Fruit fly (Drosophila melanogaster) whole organism, embryonic: ENCODE results near the gene tws.

ENCODE experiments used
- Awh ChIP-seq: fragments of 200-800 bp; sonication (Bioruptor generic); IDR thresholded peaks from 2 replicates; pipeline ENCODE4, ENCODE4 v1.3.6; 2022; ENCODE audit warnings: missing biosample characterization, missing genetic modification characterization
- B-H2 ChIP-seq: fragments of 200-800 bp; sonication (Bioruptor generic); optimal IDR thresholded peaks from 2 replicates; lab custom pipeline; 2018; ENCODE audit warnings: missing biosample characterization, mild to moderate bottlenecking, missing genetic modification characterization
- Bdp1 ChIP-seq: fragments of 200-800 bp; sonication (Bioruptor generic); optimal IDR thresholded peaks from 3 replicates; lab custom pipeline; 2016; ENCODE audit warnings: missing biosample characterization, missing genetic modification characterization
- Bgb ChIP-seq: fragments of 200-800 bp; sonication (Bioruptor generic); IDR thresholded peaks from 2 replicates; pipeline ENCODE4 v1.3.6; 2022; ENCODE audit warnings: missing biosample characterization, missing genetic modification characterization; ENCODE audit not compliant: partially characterized antibody
- Blimp-1 ChIP-seq: fragments of 200-800 bp; sonication (Bioruptor generic); optimal IDR thresholded peaks from 3 replicates; lab custom pipeline; 2018; ENCODE audit warnings: missing biosample characterization, missing genetic modification characterization, mild to moderate bottlenecking, moderate library complexity, missing genetic modification reagents
- CG10462 ChIP-seq: fragments of 200-800 bp; sonication (Bioruptor generic); optimal IDR thresholded peaks from 2 replicates; lab custom pipeline; 2016; ENCODE audit warnings: missing biosample characterization, missing genetic modification characterization
- CG10654 ChIP-seq: fragments of 200-800 bp; sonication (Bioruptor generic); optimal IDR thresholded peaks from 2 replicates; lab custom pipeline; 2016; ENCODE audit warnings: missing biosample characterization, missing genetic modification characterization
- CG10979 ChIP-seq: fragments of 200-800 bp; sonication (Bioruptor generic); optimal IDR thresholded peaks from 2 replicates; lab custom pipeline; 2018; ENCODE audit warnings: missing biosample characterization, mild to moderate bottlenecking, missing genetic modification characterization, moderate library complexity
- CG12236 ChIP-seq: fragments of 200-800 bp; sonication (Bioruptor generic); optimal IDR thresholded peaks from 2 replicates; lab custom pipeline; 2016; ENCODE audit warnings: missing biosample characterization, missing genetic modification characterization
- CG13123 ChIP-seq: fragments of 200-800 bp; sonication (Bioruptor generic); optimal IDR thresholded peaks from 2 replicates; lab custom pipeline; 2016; ENCODE audit warnings: missing biosample characterization, missing genetic modification characterization
- CG13624 ChIP-seq: fragments of 200-800 bp; sonication (Bioruptor generic); optimal IDR thresholded peaks from 2 replicates; lab custom pipeline; 2016; ENCODE audit warnings: missing biosample characterization, missing genetic modification characterization
- CG15696 ChIP-seq: fragments of 200-800 bp; sonication (Bioruptor generic); optimal IDR thresholded peaks from 2 replicates; lab custom pipeline; 2019; ENCODE audit warnings: missing biosample characterization, mild to moderate bottlenecking, missing genetic modification characterization, moderate library complexity
- CG1647 ChIP-seq: fragments of 200-800 bp; sonication (Bioruptor generic); optimal IDR thresholded peaks from 3 replicates; lab custom pipeline; 2016; ENCODE audit warnings: missing biosample characterization, missing genetic modification characterization
- CG18011 ChIP-seq: fragments of 200-800 bp; sonication (Bioruptor generic); optimal IDR thresholded peaks from 2 replicates; lab custom pipeline; 2017; ENCODE audit warnings: missing biosample characterization, missing genetic modification characterization, mild to moderate bottlenecking, moderate library complexity, missing genotype
- CG32532 ChIP-seq: fragments of 200-800 bp; sonication (Bioruptor generic); IDR thresholded peaks from 2 replicates; pipeline ENCODE4 v1.3.6; 2022; ENCODE audit warnings: missing biosample characterization, missing genetic modification characterization
- CG33213 ChIP-seq: fragments of 200-800 bp; sonication (Bioruptor generic); optimal IDR thresholded peaks from 3 replicates; lab custom pipeline; 2016; ENCODE audit warnings: missing biosample characterization, missing genetic modification characterization
- CG34422 ChIP-seq: fragments of 200-800 bp; sonication (Bioruptor generic); IDR thresholded peaks from 3 replicates; pipeline ENCODE4 v1.3.6; 2022; ENCODE audit warnings: missing biosample characterization, missing genetic modification characterization
- CG4730 ChIP-seq: fragments of 200-800 bp; sonication (Bioruptor generic); IDR thresholded peaks from 2 replicates; pipeline ENCODE4 v1.3.6; 2022; ENCODE audit warnings: missing biosample characterization, missing genetic modification characterization
- CG6654 ChIP-seq: fragments of 200-800 bp; sonication (Bioruptor generic); optimal IDR thresholded peaks from 2 replicates; lab custom pipeline; 2017; ENCODE audit warnings: missing biosample characterization, mild to moderate bottlenecking, missing genetic modification characterization
- CG7271 ChIP-seq: fragments of 200-800 bp; sonication (Bioruptor generic); optimal IDR thresholded peaks from 2 replicates; lab custom pipeline; 2018; ENCODE audit warnings: missing biosample characterization, mild to moderate bottlenecking, missing genetic modification characterization, moderate library complexity
- CG9215 ChIP-seq: fragments of 200-800 bp; sonication (Bioruptor generic); IDR thresholded peaks from 2 replicates; pipeline ENCODE4 v1.3.6; 2022; ENCODE audit warnings: missing biosample characterization, missing genetic modification characterization
- CG9797 ChIP-seq: fragments of 200-800 bp; sonication (Bioruptor generic); optimal IDR thresholded peaks from 3 replicates; lab custom pipeline; 2018; ENCODE audit warnings: missing biosample characterization, mild to moderate bottlenecking, missing genetic modification characterization
- CoRest ChIP-seq: fragments of 200-800 bp; sonication (Bioruptor generic); optimal IDR thresholded peaks from 3 replicates; lab custom pipeline; 2018; ENCODE audit warnings: missing biosample characterization, mild to moderate bottlenecking, missing genetic modification characterization, moderate library complexity
- Dip3 ChIP-seq: fragments of 200-800 bp; sonication (Bioruptor generic); optimal IDR thresholded peaks from 3 replicates; lab custom pipeline; 2016; ENCODE audit warnings: missing biosample characterization, missing genetic modification characterization
- E2f1 ChIP-seq: fragments of 200-800 bp; sonication (Bioruptor generic); IDR thresholded peaks from 2 replicates; pipeline ENCODE4 v1.3.6; 2022; ENCODE audit warnings: missing biosample characterization, missing genetic modification characterization
- ERR ChIP-seq: fragments of 200-800 bp; sonication (Bioruptor generic); optimal IDR thresholded peaks from 2 replicates; lab custom pipeline; 2016; ENCODE audit warnings: missing biosample characterization, missing genetic modification characterization
- Gsc ChIP-seq: fragments of 200-800 bp; sonication (Bioruptor generic); IDR thresholded peaks from 2 replicates; pipeline ENCODE4 v1.3.6; 2022; ENCODE audit warnings: missing biosample characterization, missing genetic modification characterization
- H15 ChIP-seq: fragments of 200-800 bp; sonication (Bioruptor generic); IDR thresholded peaks from 3 replicates; pipeline ENCODE4 v1.3.6; 2022; ENCODE audit warnings: missing biosample characterization, missing genetic modification characterization
- Hr3 ChIP-seq: fragments of 200-800 bp; sonication (Bioruptor generic); optimal IDR thresholded peaks from 3 replicates; lab custom pipeline; 2016; ENCODE audit warnings: missing biosample characterization, missing genetic modification characterization
- MBD-R2 ChIP-seq: fragments of 200-800 bp; sonication (Bioruptor generic); IDR thresholded peaks from 2 replicates; pipeline ENCODE4 v1.3.6; 2022; ENCODE audit warnings: missing biosample characterization, missing genetic modification characterization
- Neu2 ChIP-seq: fragments of 200-800 bp; sonication (Bioruptor generic); optimal IDR thresholded peaks from 3 replicates; lab custom pipeline; 2016; ENCODE audit warnings: missing biosample characterization, missing genetic modification characterization, borderline replicate concordance
- Nf-YC ChIP-seq: fragments of 200-800 bp; optimal IDR thresholded peaks from 3 replicates; lab custom pipeline; 2019; ENCODE audit warnings: missing biosample characterization, mild to moderate bottlenecking, missing genetic modification characterization, moderate library complexity
- Oli ChIP-seq: fragments of 200-800 bp; sonication (Bioruptor generic); optimal IDR thresholded peaks from 2 replicates; lab custom pipeline; 2018; ENCODE audit warnings: missing biosample characterization, mild to moderate bottlenecking, missing genetic modification characterization, moderate library complexity
- Ptx1 ChIP-seq: fragments of 200-800 bp; sonication (Bioruptor generic); IDR thresholded peaks from 2 replicates; pipeline ENCODE4 v1.3.6; 2022; ENCODE audit warnings: missing biosample characterization, missing genetic modification characterization
- TFAM ChIP-seq: fragments of 200-800 bp; sonication (Bioruptor generic); optimal IDR thresholded peaks from 2 replicates; lab custom pipeline; 2017; ENCODE audit warnings: missing biosample characterization, missing genetic modification characterization, inconsistent platforms
- Vsx1 ChIP-seq: fragments of 200-800 bp; sonication (Bioruptor generic); optimal IDR thresholded peaks from 2 replicates; lab custom pipeline; 2017; ENCODE audit warnings: missing biosample characterization, mild to moderate bottlenecking, missing genetic modification characterization, missing genetic modification reagents
- Xrp1 ChIP-seq: fragments of 200-800 bp; sonication (Bioruptor generic); IDR thresholded peaks from 2 replicates; pipeline ENCODE4 v1.3.6; 2022; ENCODE audit warnings: missing biosample characterization, missing genetic modification characterization
- ara ChIP-seq: fragments of 200-800 bp; sonication (Bioruptor generic); IDR thresholded peaks from 2 replicates; pipeline ENCODE4 v1.3.6; 2022; ENCODE audit warnings: missing biosample characterization, missing genetic modification characterization
- bowl ChIP-seq: fragments of 200-800 bp; sonication (Bioruptor generic); IDR thresholded peaks from 2 replicates; pipeline ENCODE4 v1.3.6; 2022; ENCODE audit warnings: missing biosample characterization, missing genetic modification characterization
- chinmo ChIP-seq: fragments of 200-800 bp; sonication (Bioruptor generic); IDR thresholded peaks from 4 replicates; pipeline ENCODE4 v1.3.6; 2022; ENCODE audit warnings: missing biosample characterization, missing genetic modification characterization; ENCODE audit not compliant: partially characterized antibody
- chm ChIP-seq: fragments of 200-800 bp; sonication (Bioruptor generic); IDR thresholded peaks from 2 replicates; pipeline ENCODE4 v1.3.6; 2022; ENCODE audit warnings: missing biosample characterization, missing genetic modification characterization
- dan ChIP-seq: fragments of 200-800 bp; sonication (Bioruptor generic); IDR thresholded peaks from 2 replicates; pipeline ENCODE4 v1.3.6; 2022; ENCODE audit warnings: missing biosample characterization, missing genetic modification characterization
- dati ChIP-seq: fragments of 200-800 bp; sonication (Bioruptor generic); IDR thresholded peaks from 2 replicates; pipeline ENCODE4 v1.3.6; 2022; ENCODE audit warnings: missing biosample characterization, missing genetic modification characterization
- dimm ChIP-seq: fragments of 200-800 bp; sonication (Bioruptor generic); IDR thresholded peaks from 2 replicates; pipeline ENCODE4 v1.3.6; 2022; ENCODE audit warnings: missing biosample characterization, missing genetic modification characterization
- en ChIP-seq: fragments of 200-800 bp; sonication (Bioruptor generic); optimal IDR thresholded peaks from 2 replicates; lab custom pipeline; 2016; ENCODE audit warnings: missing biosample characterization, missing genetic modification characterization
- fd64A ChIP-seq: fragments of 200-800 bp; sonication (Bioruptor generic); optimal IDR thresholded peaks from 3 replicates; lab custom pipeline; 2018; ENCODE audit warnings: missing biosample characterization, mild to moderate bottlenecking, missing genetic modification characterization
- slbo ChIP-seq: fragments of 200-800 bp; sonication (Bioruptor generic); IDR thresholded peaks from 2 replicates; pipeline ENCODE4 v1.3.6; 2022; ENCODE audit warnings: missing biosample characterization, missing genetic modification characterization
- tna ChIP-seq: fragments of 200-800 bp; sonication (Bioruptor generic); IDR thresholded peaks from 2 replicates; pipeline ENCODE4 v1.3.6; 2022; ENCODE audit warnings: missing biosample characterization, missing genetic modification characterization; ENCODE audit not compliant: partially characterized antibody
- tx ChIP-seq: fragments of 200-800 bp; sonication (Bioruptor generic); optimal IDR thresholded peaks from 2 replicates; lab custom pipeline; 2016; ENCODE audit warnings: missing biosample characterization, missing genetic modification characterization
- wek ChIP-seq: fragments of 200-800 bp; sonication (Bioruptor generic); optimal IDR thresholded peaks from 3 replicates; lab custom pipeline; 2018; ENCODE audit warnings: missing biosample characterization, mild to moderate bottlenecking, missing genetic modification characterization, moderate library complexity

The tws gene

dm6 chr3R:10153957-10154685, 14.5 kb upstream of the tws start (continued):
- TF ChIP-seq Nf-YC (tag; lab: Kevin White, UChicago) = no peak
- TF ChIP-seq Bgb (GFP tag; lab: Robert Waterston, UW) = no peak
- no peak for TF ChIP-seq MBD-R2
- TF ChIP-seq CG10979 (tag; lab: Kevin White, UChicago) = peak; percentile 14
- no peak for TF ChIP-seq CG13624
- no peak for TF ChIP-seq CG32532 (GFP tag; lab: Robert Waterston, UW)
- no peak for TF ChIP-seq ERR (GFP tag; lab: Kevin White, UChicago)
- TF ChIP-seq Hr3 (GFP tag; lab: Kevin White, UChicago) = no peak
- TF ChIP-seq CG18011 = no peak
- no peak for TF ChIP-seq chm (GFP tag; lab: Robert Waterston, UW)
- no peak for TF ChIP-seq CG9797 (GFP tag; lab: Kevin White, UChicago)
- 0 out of 2 replicates have a peak, but pooled peaks have one; percentile 9 for TF ChIP-seq dimm (GFP tag; lab: Robert Waterston, UW)
- no peak for TF ChIP-seq Neu2 (GFP tag; lab: Kevin White, UChicago)
- TF ChIP-seq fd64A (GFP tag; lab: Kevin White, UChicago) = no peak
- 0 out of 4 replicates have a peak, but pooled peaks have one; percentile 8 for TF ChIP-seq chinmo (GFP tag; lab: Robert Waterston, UW)
- no peak for TF ChIP-seq dati (GFP tag; lab: Robert Waterston, UW)
- TF ChIP-seq CG7271 = no peak
- TF ChIP-seq wek (GFP tag; lab: Kevin White, UChicago) = no peak
- peak; percentile 16; the same call in 1 of the 2 replicates for TF ChIP-seq CG4730 (GFP tag; lab: Robert Waterston, UW)
- TF ChIP-seq CG33213 (GFP tag; lab: Kevin White, UChicago) = no peak
- TF ChIP-seq H15 (GFP tag; lab: Robert Waterston, UW) = 0 out of 3 replicates have a peak, but pooled peaks have one; percentile 57
- no peak for TF ChIP-seq en
- no peak for TF ChIP-seq dan
- 0 out of 3 replicates have a peak, but pooled peaks have one; percentile 24 for TF ChIP-seq CG34422 (GFP tag; lab: Robert Waterston, UW)
- TF ChIP-seq CG6654 (GFP tag; lab: Kevin White, UChicago) = no peak
- no peak for TF ChIP-seq CG13123 (GFP tag; lab: Kevin White, UChicago)
- no peak for TF ChIP-seq CG15696 (tag; lab: Kevin White, UChicago)
- TF ChIP-seq Gsc = no peak
- peak; percentile 27; the same call in 1 of the 2 replicates for TF ChIP-seq slbo
- TF ChIP-seq TFAM (GFP tag; lab: Kevin White, UChicago) = no peak
- no peak for TF ChIP-seq CG10462 (GFP tag; lab: Kevin White, UChicago)
- 0 out of 2 replicates have a peak, but pooled peaks have one; percentile 24 for TF ChIP-seq Awh (GFP tag; lab: Robert Waterston, UW)
- no peak for TF ChIP-seq Vsx1 (GFP tag; lab: Kevin White, UChicago)
- TF ChIP-seq CG12236 (GFP tag; lab: Kevin White, UChicago) = no peak
- TF ChIP-seq Dip3 (GFP tag; lab: Kevin White, UChicago) = no peak
- TF ChIP-seq E2f1 = peak; percentile 31; the same call in 1 of the 2 replicates
- TF ChIP-seq tna (GFP tag; lab: Robert Waterston, UW) = no peak
- TF ChIP-seq ara = no peak
- TF ChIP-seq CG9215 (GFP tag; lab: Robert Waterston, UW) = no peak
- no peak for TF ChIP-seq bowl (GFP tag; lab: Robert Waterston, UW)
- peak; percentile 28 for TF ChIP-seq CoRest
- no peak for TF ChIP-seq CG1647 (GFP tag; lab: Kevin White, UChicago)
- no peak for TF ChIP-seq Bdp1 (GFP tag; lab: Kevin White, UChicago)
- peak; percentile 67 for TF ChIP-seq Ptx1 (GFP tag; lab: Robert Waterston, UW)
- TF ChIP-seq Blimp-1 (GFP tag; lab: Kevin White, UChicago) = peak; percentile 90
- peak; percentile 58 for TF ChIP-seq Oli (tag; lab: Kevin White, UChicago)
- no peak for TF ChIP-seq CG10654 (GFP tag; lab: Kevin White, UChicago)
- TF ChIP-seq tx = no peak
- no peak for TF ChIP-seq B-H2 (GFP tag; lab: Kevin White, UChicago)
- peak; percentile 59 for TF ChIP-seq Xrp1
